Worm (Caenorhabditis elegans): ENCODE measurements around the gene C50E3.9.

- TF ChIP-seq egl-44 (GFP tag; IDR thresholded peaks at IDR 0.05) (no peak), lin-35 (GFP tag; optimal IDR thresholded peaks at IDR 0.05) (peak in 1 of 3 experiments; percentile 75)
These were observed 24.5 kb downstream of the C50E3.9 start, which contains the start of the genes snu-66 and ints-9 for ce11 chrV:7575563-7575962.

Data from whole organism, young adult.